Fruit fly (Drosophila melanogaster) whole organism, embryonic: ENCODE data around the gene CG9328.
A peak's percentile ranks its signal among the peaks of the same experiment; 100 is the strongest.

Experiments used
- BEAF-32 ChIP-seq: fragments of 200-800 bp; sonication (Bioruptor generic); optimal IDR thresholded peaks from 3 replicates; lab custom pipeline; 2017; ENCODE audit warnings: missing biosample characterization, missing genetic modification characterization, mild to moderate bottlenecking, moderate library complexity, missing genetic modification reagents
- Bdp1 ChIP-seq: fragments of 200-800 bp; sonication (Bioruptor generic); optimal IDR thresholded peaks from 3 replicates; lab custom pipeline; 2016; ENCODE audit warnings: missing biosample characterization, missing genetic modification characterization
- CG10431 ChIP-seq: fragments of 200-800 bp; sonication (Bioruptor generic); optimal IDR thresholded peaks from 3 replicates; lab custom pipeline; 2018; ENCODE audit warnings: missing biosample characterization, mild to moderate bottlenecking, missing genetic modification characterization
- CG10462 ChIP-seq: fragments of 200-800 bp; sonication (Bioruptor generic); optimal IDR thresholded peaks from 2 replicates; lab custom pipeline; 2016; ENCODE audit warnings: missing biosample characterization, missing genetic modification characterization
- CG11456 ChIP-seq: fragments of 200-800 bp; sonication (Bioruptor generic); IDR thresholded peaks from 3 replicates; pipeline ENCODE4 v1.3.6; 2022; ENCODE audit warnings: missing biosample characterization, missing genetic modification characterization
- CG11504 ChIP-seq: fragments of 200-800 bp; sonication (Bioruptor generic); optimal IDR thresholded peaks from 3 replicates; lab custom pipeline; 2019; ENCODE audit warnings: missing biosample characterization, mild to moderate bottlenecking, missing genetic modification characterization, moderate library complexity
- CG11723 ChIP-seq: fragments of 200-800 bp; sonication (Bioruptor generic); optimal IDR thresholded peaks from 2 replicates; lab custom pipeline; 2017; ENCODE audit warnings: missing biosample characterization, mild to moderate bottlenecking, missing genetic modification characterization
- CG12071 ChIP-seq: fragments of 200-800 bp; sonication (Bioruptor generic); optimal IDR thresholded peaks from 3 replicates; lab custom pipeline; 2018; ENCODE audit warnings: missing biosample characterization, mild to moderate bottlenecking, missing genetic modification characterization
- CG12104 ChIP-seq: fragments of 200-800 bp; sonication (Bioruptor generic); optimal IDR thresholded peaks from 3 replicates; lab custom pipeline; 2016; ENCODE audit warnings: missing biosample characterization, missing genetic modification characterization
- CG12744 ChIP-seq: fragments of 200-800 bp; sonication (Bioruptor generic); optimal IDR thresholded peaks from 2 replicates; lab custom pipeline; 2016; ENCODE audit warnings: missing biosample characterization, missing genetic modification characterization
- CG15514 ChIP-seq: fragments of 200-800 bp; sonication (Bioruptor generic); optimal IDR thresholded peaks from 3 replicates; lab custom pipeline; 2017; ENCODE audit warnings: missing biosample characterization, missing genetic modification characterization, mild to moderate bottlenecking, moderate library complexity, missing genetic modification reagents
- CG17612 ChIP-seq: fragments of 200-800 bp; sonication (Bioruptor generic); IDR thresholded peaks from 2 replicates; pipeline ENCODE4 v1.3.6; 2022; ENCODE audit warnings: missing biosample characterization, missing genetic modification characterization
- CG17802 ChIP-seq: fragments of 200-800 bp; sonication (Bioruptor generic); optimal IDR thresholded peaks from 2 replicates; lab custom pipeline; 2018; ENCODE audit warnings: missing biosample characterization, mild to moderate bottlenecking, missing genetic modification characterization, moderate library complexity
- CG1792 ChIP-seq: fragments of 200-800 bp; sonication (Bioruptor generic); optimal IDR thresholded peaks from 2 replicates; lab custom pipeline; 2016; ENCODE audit warnings: missing biosample characterization, missing genetic modification characterization
- CG1832 ChIP-seq: fragments of 200-800 bp; sonication (Bioruptor generic); optimal IDR thresholded peaks from 2 replicates; lab custom pipeline; 2017; ENCODE audit warnings: missing biosample characterization, mild to moderate bottlenecking, missing genetic modification characterization, inconsistent platforms
- CG18599 ChIP-seq: fragments of 200-800 bp; sonication (Bioruptor generic); optimal IDR thresholded peaks from 3 replicates; lab custom pipeline; 2017; ENCODE audit warnings: missing biosample characterization, missing genetic modification characterization, mild to moderate bottlenecking, moderate library complexity, missing genetic modification reagents
- CG2116 ChIP-seq: fragments of 200-800 bp; sonication (Bioruptor generic); optimal IDR thresholded peaks from 3 replicates; lab custom pipeline; 2018; ENCODE audit warnings: missing biosample characterization, mild to moderate bottlenecking, missing genetic modification characterization
- CG33213 ChIP-seq: fragments of 200-800 bp; sonication (Bioruptor generic); optimal IDR thresholded peaks from 3 replicates; lab custom pipeline; 2016; ENCODE audit warnings: missing biosample characterization, missing genetic modification characterization
- CG4360 ChIP-seq: fragments of 200-800 bp; sonication (Bioruptor generic); IDR thresholded peaks from 2 replicates; pipeline ENCODE4 v1.3.6; 2022; ENCODE audit warnings: missing biosample characterization, missing genetic modification characterization
- CG5180 ChIP-seq: fragments of 200-800 bp; sonication (Bioruptor generic); optimal IDR thresholded peaks from 3 replicates; lab custom pipeline; 2017; ENCODE audit warnings: missing biosample characterization, missing genetic modification characterization, mild to moderate bottlenecking, moderate library complexity, missing genetic modification reagents
- CG7556 ChIP-seq: fragments of 200-800 bp; sonication (Bioruptor generic); optimal IDR thresholded peaks from 2 replicates; lab custom pipeline; 2017; ENCODE audit warnings: missing biosample characterization, mild to moderate bottlenecking, missing genetic modification characterization
- D19A ChIP-seq: fragments of 200-800 bp; optimal IDR thresholded peaks from 3 replicates; lab custom pipeline; 2019; ENCODE audit warnings: missing biosample characterization, mild to moderate bottlenecking, missing genetic modification characterization, moderate library complexity
- Dfd ChIP-seq, 2 experiments: fragments of >200 bp; optimal IDR thresholded peaks; 2 replicates each; lab custom pipeline; 2017; ENCODE audit warnings: missing biosample characterization in 2 of 2, missing genetic modification characterization in 2 of 2
- Dip2 ChIP-seq: fragments of 200-800 bp; sonication (Bioruptor generic); IDR thresholded peaks from 2 replicates; pipeline ENCODE4 v1.3.6; 2022; ENCODE audit warnings: missing biosample characterization, missing genetic modification characterization
- Hr39 ChIP-seq: fragments of >200 bp; optimal IDR thresholded peaks from 2 replicates; lab custom pipeline; 2017
- Hsf ChIP-seq: fragments of 200-800 bp; sonication (Bioruptor generic); optimal IDR thresholded peaks from 3 replicates; lab custom pipeline; 2016; ENCODE audit warnings: missing biosample characterization, missing genetic modification characterization
- MESR4 ChIP-seq: fragments of 200-800 bp; sonication (Bioruptor generic); optimal IDR thresholded peaks from 2 replicates; lab custom pipeline; 2018; ENCODE audit warnings: missing biosample characterization, mild to moderate bottlenecking, missing genetic modification characterization, moderate library complexity
- Mes4 ChIP-seq: fragments of 200-800 bp; sonication (Bioruptor generic); optimal IDR thresholded peaks from 2 replicates; lab custom pipeline; 2016; ENCODE audit warnings: missing biosample characterization, missing genetic modification characterization
- NC2β ChIP-seq: fragments of 200-800 bp; sonication (Bioruptor generic); optimal IDR thresholded peaks from 2 replicates; lab custom pipeline; 2016; ENCODE audit warnings: missing biosample characterization, missing genetic modification characterization
- Nf-YA ChIP-seq: fragments of 200-800 bp; sonication (Bioruptor generic); IDR thresholded peaks from 2 replicates; pipeline ENCODE4 v1.3.6; 2022; ENCODE audit warnings: missing biosample characterization, missing genetic modification characterization
- Opbp ChIP-seq: fragments of 200-800 bp; sonication (Bioruptor generic); IDR thresholded peaks from 3 replicates; pipeline ENCODE4 v1.3.6; 2022; ENCODE audit warnings: missing biosample characterization, missing genetic modification characterization; ENCODE audit not compliant: partially characterized antibody
- Ravus ChIP-seq: fragments of 200-800 bp; sonication (Bioruptor generic); IDR thresholded peaks from 2 replicates; pipeline ENCODE4 v1.3.6; 2022; ENCODE audit warnings: missing biosample characterization, missing genetic modification characterization
- Spps ChIP-seq: fragments of 200-800 bp; sonication (Bioruptor generic); optimal IDR thresholded peaks from 2 replicates; lab custom pipeline; 2018; ENCODE audit warnings: missing biosample characterization, mild to moderate bottlenecking, missing genetic modification characterization
- YL-1 ChIP-seq: fragments of 200-800 bp; sonication (Bioruptor generic); optimal IDR thresholded peaks from 3 replicates; lab custom pipeline; 2017; ENCODE audit warnings: missing biosample characterization, mild to moderate bottlenecking, missing genetic modification characterization
- ab ChIP-seq: fragments of 200-800 bp; sonication (Bioruptor generic); optimal IDR thresholded peaks from 2 replicates; lab custom pipeline; 2016; ENCODE audit warnings: missing biosample characterization, missing genetic modification characterization
- abd-A ChIP-seq: fragments of 200-800 bp; sonication (Bioruptor generic); optimal IDR thresholded peaks from 3 replicates; lab custom pipeline; 2019; ENCODE audit warnings: missing biosample characterization, mild to moderate bottlenecking, missing genetic modification characterization, moderate library complexity
- croc ChIP-seq: fragments of 200-800 bp; sonication (Bioruptor generic); conservative IDR thresholded peaks from 3 replicates; pipeline ENCODE4 v1.3.6; 2022; ENCODE audit warnings: missing biosample characterization, missing genetic modification characterization
- dan ChIP-seq: fragments of 200-800 bp; sonication (Bioruptor generic); IDR thresholded peaks from 2 replicates; pipeline ENCODE4 v1.3.6; 2022; ENCODE audit warnings: missing biosample characterization, missing genetic modification characterization
- dm ChIP-seq: fragments of 200-800 bp; sonication (Bioruptor generic); optimal IDR thresholded peaks from 3 replicates; lab custom pipeline; 2016; ENCODE audit warnings: missing biosample characterization, missing genetic modification characterization
- eve ChIP-seq, 2 experiments: fragments of >200 bp; optimal IDR thresholded peaks; 2 replicates each; lab custom pipeline; 2017; ENCODE audit warnings: missing biosample characterization in 2 of 2, missing genetic modification characterization in 2 of 2
- ewg ChIP-seq: fragments of 200-800 bp; sonication (Bioruptor generic); optimal IDR thresholded peaks from 3 replicates; lab custom pipeline; 2017; ENCODE audit warnings: mild to moderate bottlenecking, missing biosample characterization, missing genetic modification reagents, missing genetic modification characterization
- fd102C ChIP-seq: fragments of 200-800 bp; sonication (Bioruptor generic); optimal IDR thresholded peaks from 2 replicates; lab custom pipeline; 2018; ENCODE audit warnings: missing biosample characterization, mild to moderate bottlenecking, missing genetic modification characterization, moderate library complexity
- ftz-f1 ChIP-seq: fragments of 200-800 bp; sonication (Bioruptor generic); optimal IDR thresholded peaks from 2 replicates; lab custom pipeline; 2016; ENCODE audit warnings: missing biosample characterization, missing genetic modification characterization
- knrl ChIP-seq: fragments of 200-800 bp; sonication (Bioruptor generic); IDR thresholded peaks from 3 replicates; pipeline ENCODE4 v1.3.6; 2022; ENCODE audit warnings: missing biosample characterization, missing genetic modification characterization; ENCODE audit not compliant: partially characterized antibody
- lilli ChIP-seq: fragments of 200-800 bp; sonication (Bioruptor generic); optimal IDR thresholded peaks from 3 replicates; lab custom pipeline; 2016; ENCODE audit warnings: missing biosample characterization, missing genetic modification characterization
- nmo ChIP-seq: fragments of 200-800 bp; sonication (Bioruptor generic); optimal IDR thresholded peaks from 2 replicates; lab custom pipeline; 2018; ENCODE audit warnings: missing biosample characterization, mild to moderate bottlenecking, missing genetic modification characterization, moderate library complexity
- sima ChIP-seq: fragments of 200-800 bp; sonication (Bioruptor generic); optimal IDR thresholded peaks from 2 replicates; lab custom pipeline; 2016; ENCODE audit warnings: missing biosample characterization, missing genetic modification characterization
- slbo ChIP-seq: fragments of 200-800 bp; sonication (Bioruptor generic); IDR thresholded peaks from 2 replicates; pipeline ENCODE4 v1.3.6; 2022; ENCODE audit warnings: missing biosample characterization, missing genetic modification characterization
- stc ChIP-seq: fragments of 200-800 bp; sonication (Bioruptor generic); IDR thresholded peaks from 2 replicates; pipeline ENCODE4 v1.3.6; 2022; ENCODE audit warnings: missing biosample characterization, missing genetic modification characterization
- tna ChIP-seq: fragments of 200-800 bp; sonication (Bioruptor generic); IDR thresholded peaks from 2 replicates; pipeline ENCODE4 v1.3.6; 2022; ENCODE audit warnings: missing biosample characterization, missing genetic modification characterization; ENCODE audit not compliant: partially characterized antibody
- zfh1 ChIP-seq: fragments of 200-800 bp; sonication (Bioruptor generic); IDR thresholded peaks from 3 replicates; pipeline ENCODE4 v1.3.6; 2022; ENCODE audit warnings: missing biosample characterization, missing genetic modification characterization

CG9328 gene

DNA sequence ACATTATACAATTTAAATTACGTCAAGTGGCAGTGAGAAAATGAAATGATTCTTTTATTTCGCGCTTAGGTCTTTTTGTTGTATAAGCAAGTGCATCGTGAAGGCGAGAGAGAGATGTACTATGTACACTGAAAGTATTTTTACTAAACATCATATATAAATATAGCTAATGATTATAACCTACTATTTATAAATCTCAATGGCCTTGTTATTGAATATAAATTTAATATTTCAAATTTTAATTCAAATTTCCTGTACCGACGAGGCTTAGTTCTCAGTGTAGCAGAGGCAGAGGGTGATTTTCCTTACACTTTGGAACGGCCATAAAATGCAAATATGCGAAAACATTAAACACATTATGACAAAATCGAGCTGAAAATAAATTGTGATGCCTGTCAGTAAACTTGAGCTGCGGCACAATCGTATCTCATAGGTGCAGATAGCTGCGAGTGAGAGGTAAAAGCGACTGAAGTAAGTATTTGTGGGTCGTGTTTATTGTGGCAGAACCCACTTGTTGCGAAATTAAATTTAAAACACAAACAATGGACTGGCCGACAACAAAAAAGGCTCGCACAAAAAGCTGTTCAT lies 35.5 kb upstream of the CG9328 start (continued):
- TF ChIP-seq Opbp (no peak), Bdp1 (GFP tag; lab: Kevin White, UChicago) (no peak), CG2116 (GFP tag; lab: Kevin White, UChicago) (no peak), knrl (no peak), dan (no peak), Spps (tag; lab: Kevin White, UChicago) (no peak), CG1832 (GFP tag; lab: Kevin White, UChicago) (no peak), CG17612 (no peak), CG17802 (tag; lab: Kevin White, UChicago) (no peak), abd-A (tag; lab: Kevin White, UChicago) (no peak), CG18599 (peak; percentile 43), slbo (GFP tag; lab: Robert Waterston, UW) (peak; percentile 53), fd102C (GFP tag; lab: Kevin White, UChicago) (no peak), CG11504 (no peak), tna (GFP tag; lab: Robert Waterston, UW) (no peak), stc (peak; percentile 58; the same call in 1 of the 2 replicates), sima (GFP tag; lab: Kevin White, UChicago) (no peak), CG10462 (GFP tag; lab: Kevin White, UChicago) (no peak), Hr39 (lab: Kevin White, UChicago) (no peak), BEAF-32 (GFP tag; lab: Kevin White, UChicago) (no peak), MESR4 (GFP tag; lab: Kevin White, UChicago) (no peak), ab (no peak), CG33213 (GFP tag; lab: Kevin White, UChicago) (no peak), Nf-YA (GFP tag; lab: Robert Waterston, UW) (no peak), YL-1 (GFP tag; lab: Kevin White, UChicago) (no peak), dm (GFP tag; lab: Kevin White, UChicago) (no peak), CG1792 (GFP tag; lab: Kevin White, UChicago) (no peak), CG12744 (no peak), CG10431 (GFP tag; lab: Kevin White, UChicago) (no peak), nmo (GFP tag; lab: Kevin White, UChicago) (peak; percentile 52), zfh1 (GFP tag; lab: Robert Waterston, UW) (peak; percentile 35; the same call in 1 of the 3 replicates), ftz-f1 (GFP tag; lab: Kevin White, UChicago) (no peak), NC2β (GFP tag; lab: Kevin White, UChicago) (no peak), CG12104 (GFP tag; lab: Kevin White, UChicago) (no peak), CG11456 (GFP tag; lab: Robert Waterston, UW) (no peak), CG7556 (GFP tag; lab: Kevin White, UChicago) (no peak), ewg (GFP tag; lab: Kevin White, UChicago) (no peak), lilli (GFP tag; lab: Kevin White, UChicago) (peak; percentile 23), Ravus (GFP tag; lab: Robert Waterston, UW) (no peak), CG5180 (GFP tag; lab: Kevin White, UChicago) (no peak), Hsf (GFP tag; lab: Kevin White, UChicago) (no peak), CG12071 (GFP tag; lab: Kevin White, UChicago) (no peak), CG15514 (GFP tag; lab: Kevin White, UChicago) (peak; percentile 23), croc (GFP tag; lab: Robert Waterston, UW) (no peak), CG4360 (GFP tag; lab: Robert Waterston, UW) (no peak), CG11723 (GFP tag; lab: Kevin White, UChicago) (no peak), Dfd (GFP tag; optimal IDR thresholded peaks at IDR 0.05; lab: Kevin White, UChicago) (no peak), Dip2 (GFP tag; lab: Robert Waterston, UW) (no peak), Mes4 (no peak), eve (GFP tag; optimal IDR thresholded peaks at IDR 0.05; lab: Kevin White, UChicago) (no peak), D19A (tag; lab: Kevin White, UChicago) (peak; percentile 34)
